Worm (Caenorhabditis elegans) whole organism, young adult: ENCODE results near the gene K09D9.3.

Experiments
- B0035.1 ChIP-seq: sonication (generic microtip); optimal IDR thresholded peaks from 2 replicates; lab custom pipeline; 2016; ENCODE audit warnings: missing genetic modification characterization, mild to moderate bottlenecking, missing compliant biosample characterization, missing genotype, missing genetic modification reagents
- B0261.1 ChIP-seq: sonication (generic microtip); optimal IDR thresholded peaks from 2 replicates; lab custom pipeline; 2016; ENCODE audit warnings: mild to moderate bottlenecking, missing genetic modification characterization, moderate library complexity, missing compliant biosample characterization
- B0336.3 ChIP-seq: fragments of 200-800 bp; sonication (Bioruptor generic); IDR thresholded peaks from 2 replicates; pipeline ENCODE4 v1.3.6; 2022; ENCODE audit warnings: missing genetic modification characterization, missing compliant biosample characterization
- F33H1.4 ChIP-seq: fragments of 200-800 bp; sonication (Bioruptor generic); IDR thresholded peaks from 2 replicates; pipeline ENCODE4 v1.3.6; 2022; ENCODE audit warnings: missing genetic modification reagents, missing genetic modification characterization, missing compliant biosample characterization
- F57A8.1 ChIP-seq: fragments of 200-800 bp; sonication (Bioruptor generic); optimal IDR thresholded peaks from 2 replicates; lab custom pipeline; 2018; ENCODE audit warnings: mild to moderate bottlenecking, missing genetic modification characterization, moderate library complexity, missing compliant biosample characterization
- K11D2.4 ChIP-seq: fragments of 200-800 bp; sonication (Bioruptor generic); IDR thresholded peaks from 2 replicates; pipeline ENCODE4 v1.3.6; 2022; ENCODE audit warnings: missing genetic modification reagents, missing genetic modification characterization, missing compliant biosample characterization
- ZK185.1 ChIP-seq: sonication (generic microtip); optimal IDR thresholded peaks from 2 replicates; lab custom pipeline; 2016; ENCODE audit warnings: mild to moderate bottlenecking, missing genetic modification characterization, missing compliant biosample characterization; ENCODE audit not compliant: poor library complexity, severe bottlenecking
- dpl-1 ChIP-seq: fragments of 150-350 bp; optimal IDR thresholded peaks from 2 replicates; lab custom pipeline; 2014; ENCODE audit warnings: missing biosample characterization, missing genetic modification reagents, missing genetic modification characterization
- lin-26 ChIP-seq: fragments of 200-800 bp; sonication (Bioruptor generic); IDR thresholded peaks from 2 replicates; pipeline ENCODE4 v1.3.6; 2022; ENCODE audit warnings: missing genetic modification reagents, missing genetic modification characterization, missing compliant biosample characterization
- lir-1 ChIP-seq: fragments of 200-800 bp; sonication (Bioruptor generic); conservative IDR thresholded peaks from 2 replicates; pipeline ENCODE4 v1.3.6; 2022; ENCODE audit warnings: missing genetic modification reagents, missing genetic modification characterization, missing compliant biosample characterization
- nhr-179 ChIP-seq: sonication (generic microtip); optimal IDR thresholded peaks from 2 replicates; lab custom pipeline; 2016; ENCODE audit warnings: mild to moderate bottlenecking, missing genetic modification characterization, missing compliant biosample characterization
- unc-62 ChIP-seq: fragments of 150-350 bp; optimal IDR thresholded peaks from 2 replicates; lab custom pipeline; 2014; ENCODE audit warnings: missing biosample characterization, missing genetic modification reagents, missing genetic modification characterization

- TF ChIP-seq F57A8.1 (GFP tag; lab: Kevin White, UChicago) (no peak), unc-62 (GFP tag; lab: Kevin White, UChicago) (no peak), dpl-1 (GFP tag; lab: Kevin White, UChicago) (no peak), ZK185.1 (tag; lab: Kevin White, UChicago) (no peak), B0336.3 (no peak), K11D2.4 (GFP tag; lab: Robert Waterston, UW) (no peak), nhr-179 (tag; lab: Kevin White, UChicago) (no peak), B0035.1 (tag; lab: Kevin White, UChicago) (no peak), lin-26 (no peak), B0261.1 (tag; lab: Kevin White, UChicago) (no peak), F33H1.4 (GFP tag; lab: Robert Waterston, UW) (no peak), lir-1 (GFP tag; lab: Robert Waterston, UW) (no peak)
These were observed 19.3 kb downstream of the K09D9.3 start for ce11 chrV:4038557-4038956.
